Fruit fly (Drosophila melanogaster): ENCODE measurements around the gene CG33281.

DNA sequence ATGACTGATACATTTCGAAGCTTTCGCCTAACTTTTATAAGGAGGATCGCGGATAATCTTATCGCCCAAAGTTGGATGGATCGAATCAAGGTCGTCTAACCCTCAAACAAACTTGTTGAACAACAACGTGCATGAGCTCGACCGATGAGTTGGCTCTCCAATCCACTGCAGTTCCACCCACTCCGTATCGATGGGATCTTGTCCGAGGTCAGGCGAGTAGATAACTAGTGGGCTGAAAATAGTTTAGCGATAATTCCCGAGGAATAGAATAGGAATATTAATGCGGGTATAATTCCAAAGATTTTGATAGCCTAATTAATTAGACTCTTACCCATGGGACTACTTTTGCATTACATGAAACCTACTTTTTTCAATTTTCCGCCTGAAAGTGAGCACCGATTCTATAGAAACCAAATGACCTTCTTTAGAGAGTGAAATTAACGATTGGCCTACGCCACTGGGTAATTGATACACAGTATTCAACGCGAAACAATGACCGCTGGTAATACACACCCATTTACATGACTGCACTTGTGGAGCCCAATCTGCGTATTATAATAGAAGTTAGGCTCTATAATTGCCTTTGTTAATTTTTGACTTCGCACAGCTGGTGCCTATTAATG lies 30.2 kb upstream of the CG33281 start:
- no peak for TF ChIP-seq OdsH (GFP tag; optimal IDR thresholded peaks at IDR 0.05)
- no peak for TF ChIP-seq CG34406 (GFP tag; optimal IDR thresholded peaks at IDR 0.05)
- no peak for TF ChIP-seq CG4318 (GFP tag; optimal IDR thresholded peaks at IDR 0.05)
- TF ChIP-seq pdm3 (GFP tag; optimal IDR thresholded peaks at IDR 0.05): no peak
- no peak for TF ChIP-seq cyc (GFP tag; optimal IDR thresholded peaks at IDR 0.05)
- TF ChIP-seq Eip78C (GFP tag): no peak
- no peak for TF ChIP-seq CG16779 (tag; optimal IDR thresholded peaks at IDR 0.05)
- no peak for TF ChIP-seq Gug (GFP tag; IDR thresholded peaks at IDR 0.05)
- peak; percentile 74 for TF ChIP-seq svp (GFP tag)
- no peak for TF ChIP-seq CG8632 (GFP tag; optimal IDR thresholded peaks at IDR 0.05)
- no peak for TF ChIP-seq Hr38 (GFP tag; optimal IDR thresholded peaks at IDR 0.05)
- TF ChIP-seq ss (GFP tag; optimal IDR thresholded peaks at IDR 0.05): no peak
- TF ChIP-seq Sox14 (GFP tag; optimal IDR thresholded peaks at IDR 0.05): no peak
- TF ChIP-seq CG1621 (tag; optimal IDR thresholded peaks at IDR 0.05): no peak
